Fruit fly (Drosophila melanogaster) whole organism, adult: ENCODE data around the gene Fer1.

Experiments used
- CG11617 ChIP-seq: fragments of 200-800 bp; sonication (Bioruptor generic); optimal IDR thresholded peaks from 2 replicates; lab custom pipeline; 2017; ENCODE audit warnings: mild to moderate bottlenecking, missing biosample characterization, missing genetic modification reagents, missing genetic modification characterization
- CG12768 ChIP-seq: fragments of 200-800 bp; sonication (Bioruptor generic); optimal IDR thresholded peaks from 2 replicates; lab custom pipeline; 2017; ENCODE audit warnings: missing biosample characterization, missing genetic modification characterization, mild to moderate bottlenecking, moderate library complexity, missing genetic modification reagents
- CG14711 ChIP-seq: fragments of 200-800 bp; sonication (Bioruptor generic); optimal IDR thresholded peaks from 2 replicates; lab custom pipeline; 2018; ENCODE audit warnings: missing biosample characterization, mild to moderate bottlenecking, missing genetic modification characterization, moderate library complexity
- CG1620 ChIP-seq: fragments of 200-800 bp; sonication (Bioruptor generic); optimal IDR thresholded peaks from 2 replicates; lab custom pipeline; 2016; ENCODE audit warnings: missing biosample characterization, missing genetic modification characterization
- CG33017 ChIP-seq: fragments of 200-800 bp; sonication (Bioruptor generic); optimal IDR thresholded peaks from 2 replicates; lab custom pipeline; 2018; ENCODE audit warnings: missing biosample characterization, mild to moderate bottlenecking, missing genetic modification characterization, moderate library complexity
- CG5204 ChIP-seq: fragments of 200-800 bp; sonication (Bioruptor generic); optimal IDR thresholded peaks from 2 replicates; lab custom pipeline; 2016; ENCODE audit warnings: missing biosample characterization, missing genetic modification characterization
- CG7045 ChIP-seq: fragments of 200-800 bp; sonication (Bioruptor generic); optimal IDR thresholded peaks from 2 replicates; lab custom pipeline; 2017; ENCODE audit warnings: missing biosample characterization, mild to moderate bottlenecking, missing genetic modification characterization
- CG7101 ChIP-seq: fragments of 200-800 bp; sonication (Bioruptor generic); optimal IDR thresholded peaks from 2 replicates; lab custom pipeline; 2018; ENCODE audit warnings: missing biosample characterization, mild to moderate bottlenecking, missing genetic modification characterization, moderate library complexity
- Clk ChIP-seq: fragments of 200-800 bp; sonication (Bioruptor generic); optimal IDR thresholded peaks from 2 replicates; lab custom pipeline; 2017; ENCODE audit warnings: missing biosample characterization, missing genetic modification characterization
- Crg-1 ChIP-seq: fragments of 200-800 bp; sonication (Bioruptor generic); optimal IDR thresholded peaks from 2 replicates; lab custom pipeline; 2016; ENCODE audit warnings: missing biosample characterization, missing genetic modification characterization
- Hr96 ChIP-seq: fragments of 200-800 bp; sonication (Bioruptor generic); optimal IDR thresholded peaks from 2 replicates; lab custom pipeline; 2016; ENCODE audit warnings: missing biosample characterization, missing genetic modification characterization
- Mnt ChIP-seq: fragments of 200-800 bp; sonication (Bioruptor generic); optimal IDR thresholded peaks from 2 replicates; lab custom pipeline; 2016; ENCODE audit warnings: missing biosample characterization, mild to moderate bottlenecking, missing genetic modification characterization
- bab1 ChIP-seq: fragments of 200-800 bp; sonication (Bioruptor generic); optimal IDR thresholded peaks from 3 replicates; lab custom pipeline; 2019; ENCODE audit warnings: missing biosample characterization, mild to moderate bottlenecking, missing genetic modification characterization, moderate library complexity
- cic ChIP-seq: fragments of 200-800 bp; sonication (Bioruptor generic); optimal IDR thresholded peaks from 2 replicates; lab custom pipeline; 2017; ENCODE audit warnings: missing biosample characterization, mild to moderate bottlenecking, missing genetic modification characterization, moderate library complexity
- cnc ChIP-seq, 2 experiments: fragments of >200 bp; optimal IDR thresholded peaks; 2 replicates each; lab custom pipeline; 2017
- kay ChIP-seq: fragments of 200-800 bp; sonication (Bioruptor generic); peaks from one replicate; lab custom pipeline; 2016; ENCODE audit warnings: missing biosample characterization, missing genetic modification characterization, borderline replicate concordance
- ovo ChIP-seq: fragments of 200-800 bp; sonication (Bioruptor generic); optimal IDR thresholded peaks from 2 replicates; lab custom pipeline; 2016; ENCODE audit warnings: missing biosample characterization, missing genetic modification characterization
- pad ChIP-seq: fragments of 200-800 bp; sonication (Bioruptor generic); optimal IDR thresholded peaks from 3 replicates; lab custom pipeline; 2017; ENCODE audit warnings: missing biosample characterization, missing genetic modification characterization, mild to moderate bottlenecking, moderate library complexity, missing genetic modification reagents
- tj ChIP-seq: fragments of 200-800 bp; sonication (Bioruptor generic); optimal IDR thresholded peaks from 3 replicates; lab custom pipeline; 2017; ENCODE audit warnings: missing biosample characterization, mild to moderate bottlenecking, missing genetic modification characterization, moderate library complexity
- toe ChIP-seq: fragments of 200-800 bp; sonication (Bioruptor generic); optimal IDR thresholded peaks from 2 replicates; lab custom pipeline; 2016; ENCODE audit warnings: missing biosample characterization, missing genetic modification characterization

Fer1 gene

dm6 chr3R:7135881-7136280, at the start of gene Fer1:
Gene Fer1, plus strand, starts transcription at chr3R:7136206.
- TF ChIP-seq Mnt (no peak), bab1 (GFP tag; lab: Kevin White, UChicago) (no peak), CG1620 (GFP tag; lab: Kevin White, UChicago) (no peak), cic (GFP tag; lab: Kevin White, UChicago) (no peak), ovo (GFP tag; lab: Kevin White, UChicago) (no peak), CG7101 (tag; lab: Kevin White, UChicago) (no peak), Crg-1 (no peak), tj (no peak), pad (GFP tag; lab: Kevin White, UChicago) (no peak)

dm6 chr3R:7086377-7087200, 49.4 kb upstream of the Fer1 start, which contains the start of gene alphaTub84B:
Gene alphaTub84B, plus strand, starts transcription at chr3R:7086599.
- TF ChIP-seq Mnt = peak; percentile 91
- TF ChIP-seq CG7101 (tag; lab: Kevin White, UChicago) = peak; percentile 61
- peak; percentile 73 for TF ChIP-seq CG11617
- peak; percentile 73 for TF ChIP-seq tj
- no peak for TF ChIP-seq pad (GFP tag; lab: Kevin White, UChicago)
- peak in 1 of 2 experiments; percentile 10 for TF ChIP-seq cnc (optimal IDR thresholded peaks at IDR 0.05; lab: Kevin White, UChicago)
- no peak for TF ChIP-seq toe (GFP tag; lab: Kevin White, UChicago)
- TF ChIP-seq CG1620 (GFP tag; lab: Kevin White, UChicago) = peak; percentile 59
- TF ChIP-seq bab1 (GFP tag; lab: Kevin White, UChicago) = peak; percentile 79
- TF ChIP-seq kay (GFP tag; lab: Kevin White, UChicago) = no peak
- no peak for TF ChIP-seq Clk (GFP tag; lab: Kevin White, UChicago)
- TF ChIP-seq CG12768 = peak; percentile 43
- TF ChIP-seq CG33017 (tag; lab: Kevin White, UChicago) = peak; percentile 66
- TF ChIP-seq CG7045 = peak; percentile 37
- TF ChIP-seq CG5204 (GFP tag; lab: Kevin White, UChicago) = no peak
- TF ChIP-seq CG14711 (tag; lab: Kevin White, UChicago) = peak; percentile 51
- TF ChIP-seq Crg-1 = peak; percentile 84
- no peak for TF ChIP-seq ovo (GFP tag; lab: Kevin White, UChicago)
- peak; percentile 86 for TF ChIP-seq cic (GFP tag; lab: Kevin White, UChicago)
- peak; percentile 80 for TF ChIP-seq Hr96 (GFP tag; lab: Kevin White, UChicago)

dm6 chr3R:7087201-7087505, 48.9 kb upstream of the Fer1 start:
- TF ChIP-seq pad (GFP tag; lab: Kevin White, UChicago) (no peak), kay (GFP tag; lab: Kevin White, UChicago) (no peak), Hr96 (GFP tag; lab: Kevin White, UChicago) (no peak), toe (GFP tag; lab: Kevin White, UChicago) (no peak), cic (GFP tag; lab: Kevin White, UChicago) (no peak), CG12768 (no peak)

DNA sequence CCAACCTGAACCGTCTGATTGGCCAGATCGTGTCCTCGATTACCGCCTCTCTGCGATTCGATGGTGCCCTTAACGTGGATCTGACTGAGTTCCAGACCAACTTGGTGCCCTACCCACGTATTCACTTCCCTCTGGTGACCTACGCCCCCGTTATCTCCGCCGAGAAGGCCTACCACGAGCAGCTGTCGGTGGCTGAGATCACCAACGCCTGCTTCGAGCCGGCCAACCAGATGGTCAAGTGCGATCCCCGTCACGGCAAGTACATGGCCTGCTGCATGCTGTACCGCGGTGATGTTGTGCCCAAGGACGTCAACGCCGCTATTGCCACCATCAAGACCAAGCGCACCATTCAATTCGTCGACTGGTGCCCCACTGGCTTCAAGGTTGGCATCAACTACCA, 48.1 kb upstream of the Fer1 start:
- no peak for TF ChIP-seq Crg-1
- TF ChIP-seq bab1 (GFP tag; lab: Kevin White, UChicago) = no peak
- TF ChIP-seq CG14711 (tag; lab: Kevin White, UChicago) = no peak
- TF ChIP-seq CG7045 = no peak
- no peak for TF ChIP-seq CG33017 (tag; lab: Kevin White, UChicago)
- no peak for TF ChIP-seq CG12768
- no peak for TF ChIP-seq cnc (optimal IDR thresholded peaks at IDR 0.05; lab: Kevin White, UChicago)
- no peak for TF ChIP-seq CG1620 (GFP tag; lab: Kevin White, UChicago)
- no peak for TF ChIP-seq CG5204 (GFP tag; lab: Kevin White, UChicago)
- no peak for TF ChIP-seq kay (GFP tag; lab: Kevin White, UChicago)
- TF ChIP-seq tj = no peak
- no peak for TF ChIP-seq CG11617
- TF ChIP-seq ovo (GFP tag; lab: Kevin White, UChicago) = no peak
- TF ChIP-seq Hr96 (GFP tag; lab: Kevin White, UChicago) = no peak
- no peak for TF ChIP-seq CG7101 (tag; lab: Kevin White, UChicago)
- no peak for TF ChIP-seq cic (GFP tag; lab: Kevin White, UChicago)
- TF ChIP-seq Mnt = no peak

DNA sequence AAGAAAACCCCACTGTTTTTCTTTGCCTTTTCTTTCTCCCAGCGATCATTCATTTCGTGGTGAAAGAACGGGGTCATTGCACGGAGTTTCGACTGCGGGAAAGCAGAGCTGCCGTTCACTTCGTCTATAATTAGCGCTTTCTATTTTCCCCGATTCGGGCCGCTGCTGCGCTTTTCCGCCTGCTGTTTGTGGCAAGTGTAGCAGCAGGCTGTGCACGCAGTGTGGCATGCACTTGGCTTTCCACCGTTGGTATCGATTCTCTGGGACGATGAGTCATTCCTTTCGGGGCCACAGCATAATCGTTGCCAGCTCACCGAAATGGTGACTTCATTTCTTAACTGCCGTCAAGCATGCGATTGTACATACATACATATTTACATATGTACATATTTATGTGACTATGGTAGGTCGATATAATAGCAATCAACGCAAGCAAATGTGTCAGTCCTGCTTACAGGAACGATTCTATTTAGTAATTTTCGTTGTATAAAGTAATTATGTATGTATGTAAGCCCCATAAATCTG, 47.1 kb upstream of the Fer1 start:
- no peak for TF ChIP-seq CG7045
- no peak for TF ChIP-seq kay (GFP tag; lab: Kevin White, UChicago)
- no peak for TF ChIP-seq CG14711 (tag; lab: Kevin White, UChicago)
- peak; percentile 3 for TF ChIP-seq ovo (GFP tag; lab: Kevin White, UChicago)

DNA sequence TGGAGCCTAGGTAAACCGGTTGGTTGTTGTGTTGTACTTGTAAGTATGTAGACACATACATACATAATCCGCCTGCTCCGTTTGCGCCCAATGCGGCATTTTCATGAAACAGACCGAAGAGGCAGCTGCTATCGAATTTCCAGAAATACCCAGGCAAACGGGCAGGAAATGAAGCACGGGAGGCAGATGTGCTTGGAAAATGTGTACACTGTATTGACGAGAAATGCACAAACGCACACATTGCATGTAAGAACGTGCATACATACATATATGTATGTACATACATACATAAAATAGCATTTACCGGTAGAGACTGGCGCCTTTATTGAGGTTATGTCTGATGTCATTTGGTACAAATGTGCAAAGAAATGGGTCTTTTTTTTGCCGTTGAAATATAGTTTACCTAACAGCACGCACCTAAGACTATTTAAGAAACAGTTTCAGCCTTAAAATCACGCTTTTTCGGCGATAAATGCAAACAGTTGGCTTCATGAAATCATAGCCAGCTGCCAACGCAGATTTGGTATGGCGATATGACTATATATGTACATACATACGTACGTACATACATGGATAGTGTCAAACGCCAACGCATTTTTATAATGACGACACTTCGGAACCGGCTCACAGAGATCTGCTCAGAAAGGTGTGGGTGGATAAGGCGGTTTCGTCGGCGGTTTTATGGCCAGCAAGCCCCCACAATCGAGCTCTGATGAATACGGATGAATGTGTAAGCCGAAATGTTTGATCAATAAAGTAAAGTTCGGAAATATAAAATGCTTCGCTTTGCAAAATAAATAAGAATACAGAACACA, 46.3 kb upstream of the Fer1 start:
- no peak for TF ChIP-seq CG7045
- TF ChIP-seq kay (GFP tag; lab: Kevin White, UChicago) = peak; percentile 92
- no peak for TF ChIP-seq pad (GFP tag; lab: Kevin White, UChicago)
